Worm (Caenorhabditis elegans) whole organism, L3 larva: ENCODE data around the gene dpf-4.

ENCODE experiments used
- egl-27 ChIP-seq: sonication (generic microtip); optimal IDR thresholded peaks from 4 replicates; lab custom pipeline; 2017; ENCODE audit warnings: missing biosample characterization, missing genetic modification reagents, missing genetic modification characterization
- skn-1 ChIP-seq: fragments of 150-350 bp; optimal IDR thresholded peaks from 2 replicates; lab custom pipeline; 2014; ENCODE audit warnings: missing biosample characterization, missing genetic modification characterization
- snpc-4 ChIP-seq: fragments of 150-350 bp; optimal IDR thresholded peaks from 2 replicates; lab custom pipeline; 2014; ENCODE audit warnings: missing biosample characterization, missing genetic modification characterization

DNA sequence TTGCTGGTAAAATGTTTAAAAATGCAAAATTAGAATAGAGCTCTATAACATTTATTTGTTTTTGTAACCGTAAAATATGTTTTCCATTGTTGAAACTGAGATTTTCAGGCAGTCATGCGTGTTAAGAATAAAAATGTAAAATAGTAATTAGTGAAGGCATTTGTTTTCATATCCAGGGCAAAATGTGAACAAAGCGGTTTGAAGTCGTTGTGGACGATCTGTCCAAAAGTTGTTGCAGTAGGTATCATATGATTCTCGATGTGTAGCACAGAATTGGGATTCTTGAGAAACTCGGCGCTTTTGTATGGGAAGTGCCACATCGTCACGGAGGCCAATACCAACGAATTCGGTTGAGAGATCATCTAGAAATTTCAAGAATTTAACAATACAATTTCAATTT, 23.2 kb downstream of the dpf-4 start:
- no peak for TF ChIP-seq snpc-4 (tag; lab: Kevin White, UChicago)
- TF ChIP-seq egl-27 (tag; lab: Kevin White, UChicago): no peak
- TF ChIP-seq skn-1 (tag; lab: Kevin White, UChicago): no peak
